Worm (Caenorhabditis elegans): ENCODE data around the gene fkh-5.

Gene fkh-5

ce11 chrIII:4844327-4844726 is at the start of gene fkh-5, which contains the start of gene clec-157:
Gene fkh-5, plus strand, starts transcription at chrIII:4844662.
Gene clec-157, minus strand, starts transcription at chrIII:4844427.
- no peak for TF ChIP-seq ets-4 (GFP tag; optimal IDR thresholded peaks at IDR 0.05)
- no peak for TF ChIP-seq dpff-1 (tag; optimal IDR thresholded peaks at IDR 0.05)
- TF ChIP-seq ZK185.1 (tag; optimal IDR thresholded peaks at IDR 0.05; ENCODE audit: poor library complexity, severe bottlenecking), result no peak
- TF ChIP-seq bed-1 (GFP tag; IDR thresholded peaks at IDR 0.05), result no peak
- TF ChIP-seq hlh-26 (GFP tag; conservative IDR thresholded peaks at IDR 0.05), result no peak
- TF ChIP-seq ztf-26 (tag; optimal IDR thresholded peaks at IDR 0.05), result no peak
- TF ChIP-seq F52B5.7 (tag; optimal IDR thresholded peaks at IDR 0.05), result no peak
- TF ChIP-seq attf-3 (GFP tag; conservative IDR thresholded peaks at IDR 0.05), result no peak
- no peak for TF ChIP-seq attf-6 (GFP tag; IDR thresholded peaks at IDR 0.05)
- TF ChIP-seq B0035.1 (tag; optimal IDR thresholded peaks at IDR 0.05), result no peak
- TF ChIP-seq cebp-2 (GFP tag; IDR thresholded peaks at IDR 0.05), result no peak
- no peak for TF ChIP-seq ceh-40 (GFP tag; IDR thresholded peaks at IDR 0.05)
- TF ChIP-seq tbx-9 (tag; optimal IDR thresholded peaks at IDR 0.05; ENCODE audit: borderline replicate concordance), result no peak
- TF ChIP-seq athp-1 (tag; optimal IDR thresholded peaks at IDR 0.05), result no peak
- TF ChIP-seq rcor-1 (GFP tag; IDR thresholded peaks at IDR 0.05), result no peak
- no peak for TF ChIP-seq T26A5.8 (tag; optimal IDR thresholded peaks at IDR 0.05)
- no peak for TF ChIP-seq let-607 (tag; optimal IDR thresholded peaks at IDR 0.05)
- no peak for TF ChIP-seq lsy-27 (tag; optimal IDR thresholded peaks at IDR 0.05; ENCODE audit: borderline replicate concordance, insufficient read depth)
- TF ChIP-seq B0261.1 (tag; optimal IDR thresholded peaks at IDR 0.05), result no peak

ce11 chrIII:4796039-4796438 is 48.4 kb upstream of the fkh-5 start:
- peak; percentile 59 for TF ChIP-seq mcd-1 (GFP tag; IDR thresholded peaks at IDR 0.05)
- no peak for TF ChIP-seq C06A6.2 (GFP tag; conservative IDR thresholded peaks at IDR 0.05)
- TF ChIP-seq pha-4 (tag; optimal IDR thresholded peaks at IDR 0.05), result no peak
- no peak for TF ChIP-seq attf-3 (GFP tag; conservative IDR thresholded peaks at IDR 0.05)
- TF ChIP-seq F23B12.7 (tag; optimal IDR thresholded peaks at IDR 0.05; ENCODE audit: insufficient read depth), result peak; percentile 15
- TF ChIP-seq F10E7.11 (tag; optimal IDR thresholded peaks at IDR 0.05), result no peak
- TF ChIP-seq lin-40 (tag; optimal IDR thresholded peaks at IDR 0.05), result peak; percentile 23
- TF ChIP-seq zim-3 (tag; optimal IDR thresholded peaks at IDR 0.05), result no peak
- TF ChIP-seq egl-44 (GFP tag; IDR thresholded peaks at IDR 0.05), result no peak
- peak; percentile 22 for TF ChIP-seq ets-4 (GFP tag; optimal IDR thresholded peaks at IDR 0.05)
- no peak for TF ChIP-seq ztf-25 (GFP tag; IDR thresholded peaks at IDR 0.05)
- peak in 1 of 2 experiments; percentile 17 for TF ChIP-seq let-607 (tag; optimal IDR thresholded peaks at IDR 0.05)
- no peak for TF ChIP-seq dpff-1 (tag; optimal IDR thresholded peaks at IDR 0.05)
- TF ChIP-seq hrde-1 (tag; optimal IDR thresholded peaks at IDR 0.05; ENCODE audit: borderline replicate concordance), result no peak
- no peak for TF ChIP-seq die-1 (tag; optimal IDR thresholded peaks at IDR 0.05)
- no peak for TF ChIP-seq nfya-1 (tag; optimal IDR thresholded peaks at IDR 0.05; ENCODE audit: borderline replicate concordance, insufficient read depth)
- TF ChIP-seq Y53F4B.3 (GFP tag; IDR thresholded peaks at IDR 0.05), result no peak
- no peak for TF ChIP-seq B0035.1 (tag; optimal IDR thresholded peaks at IDR 0.05)
- TF ChIP-seq hsf-1 (GFP tag; IDR thresholded peaks at IDR 0.05), result peak; percentile 46; the same call in 1 of the 2 replicates
- no peak for TF ChIP-seq hmg-20 (GFP tag; IDR thresholded peaks at IDR 0.05)
- no peak for TF ChIP-seq aptf-2 (GFP tag; conservative IDR thresholded peaks at IDR 0.05)
- TF ChIP-seq D2030.7 (GFP tag; IDR thresholded peaks at IDR 0.05), result no peak
- no peak for TF ChIP-seq F52B5.7 (tag; optimal IDR thresholded peaks at IDR 0.05)
- TF ChIP-seq ama-1 (optimal IDR thresholded peaks at IDR 0.05), result no peak
- no peak for TF ChIP-seq ama-1 (GFP tag; optimal IDR thresholded peaks at IDR 0.05)
- TF ChIP-seq mes-4 (tag; optimal IDR thresholded peaks at IDR 0.05), result no peak
- peak; percentile 62; the same call in 1 of the 2 replicates for TF ChIP-seq pbrm-1 (GFP tag; IDR thresholded peaks at IDR 0.05)
- TF ChIP-seq egl-18 (GFP tag; IDR thresholded peaks at IDR 0.05), result no peak
- TF ChIP-seq lin-26 (GFP tag; IDR thresholded peaks at IDR 0.05), result 0 out of 2 replicates have a peak, but pooled peaks have one; percentile 8
- TF ChIP-seq nhr-90 (tag; optimal IDR thresholded peaks at IDR 0.05), result no peak
- peak; percentile 59; the same call in 1 of the 2 replicates for TF ChIP-seq rcor-1 (GFP tag; IDR thresholded peaks at IDR 0.05)
- 0 out of 2 replicates have a peak, but pooled peaks have one; percentile 15 for TF ChIP-seq ekl-4 (GFP tag; IDR thresholded peaks at IDR 0.05)
- TF ChIP-seq fkh-3 (tag; optimal IDR thresholded peaks at IDR 0.05), result no peak
- TF ChIP-seq hmg-1.2 (GFP tag; IDR thresholded peaks at IDR 0.05), result peak; percentile 84
- TF ChIP-seq madf-3 (GFP tag; IDR thresholded peaks at IDR 0.05), result no peak

Measured in whole organism, young adult.